Fruit fly (Drosophila melanogaster) whole organism, embryonic: ENCODE measurements around the gene Atg6.

Experiments used
- ATbp ChIP-seq: fragments of 200-800 bp; sonication (Bioruptor generic); optimal IDR thresholded peaks from 2 replicates; lab custom pipeline; 2017; ENCODE audit warnings: missing biosample characterization, mild to moderate bottlenecking, missing genetic modification characterization, missing genetic modification reagents
- Asciz ChIP-seq: fragments of 200-800 bp; sonication (Bioruptor generic); optimal IDR thresholded peaks from 2 replicates; lab custom pipeline; 2017; ENCODE audit warnings: missing biosample characterization, mild to moderate bottlenecking, missing genetic modification characterization, missing genetic modification reagents
- Atf3 ChIP-seq: fragments of 200-800 bp; sonication (Bioruptor generic); optimal IDR thresholded peaks from 3 replicates; lab custom pipeline; 2016; ENCODE audit warnings: missing biosample characterization, missing genetic modification characterization
- Bgb ChIP-seq: fragments of 200-800 bp; sonication (Bioruptor generic); IDR thresholded peaks from 2 replicates; pipeline ENCODE4 v1.3.6; 2022; ENCODE audit warnings: missing biosample characterization, missing genetic modification characterization; ENCODE audit not compliant: partially characterized antibody
- CG10431 ChIP-seq: fragments of 200-800 bp; sonication (Bioruptor generic); optimal IDR thresholded peaks from 3 replicates; lab custom pipeline; 2018; ENCODE audit warnings: missing biosample characterization, mild to moderate bottlenecking, missing genetic modification characterization
- CG10543 ChIP-seq: fragments of 200-800 bp; sonication (Bioruptor generic); optimal IDR thresholded peaks from 3 replicates; lab custom pipeline; 2017; ENCODE audit warnings: missing biosample characterization, mild to moderate bottlenecking, missing genetic modification characterization, moderate library complexity
- CG11085 ChIP-seq: fragments of 200-800 bp; sonication (Bioruptor generic); IDR thresholded peaks from 2 replicates; pipeline ENCODE4 v1.3.6; 2022; ENCODE audit warnings: missing biosample characterization, missing genetic modification characterization
- CG11247 ChIP-seq: fragments of 200-800 bp; sonication (Bioruptor generic); IDR thresholded peaks from 2 replicates; pipeline ENCODE4 v1.3.6; 2022; ENCODE audit warnings: missing biosample characterization, missing genetic modification characterization
- CG12104 ChIP-seq: fragments of 200-800 bp; sonication (Bioruptor generic); optimal IDR thresholded peaks from 3 replicates; lab custom pipeline; 2016; ENCODE audit warnings: missing biosample characterization, missing genetic modification characterization
- CG12769 ChIP-seq: fragments of 200-800 bp; sonication (Bioruptor generic); optimal IDR thresholded peaks from 2 replicates; lab custom pipeline; 2019; ENCODE audit warnings: missing biosample characterization, mild to moderate bottlenecking, missing genetic modification characterization, moderate library complexity
- CG14667 ChIP-seq: fragments of 200-800 bp; sonication (Bioruptor generic); IDR thresholded peaks from 2 replicates; pipeline ENCODE4 v1.3.6; 2022; ENCODE audit warnings: missing biosample characterization, missing genetic modification characterization
- CG1647 ChIP-seq: fragments of 200-800 bp; sonication (Bioruptor generic); optimal IDR thresholded peaks from 3 replicates; lab custom pipeline; 2016; ENCODE audit warnings: missing biosample characterization, missing genetic modification characterization
- CG2199 ChIP-seq: fragments of 200-800 bp; sonication (Bioruptor generic); IDR thresholded peaks from 3 replicates; pipeline ENCODE4 v1.3.6; 2022; ENCODE audit warnings: missing biosample characterization, missing genetic modification characterization
- CG30431 ChIP-seq: fragments of 200-800 bp; sonication (Bioruptor generic); optimal IDR thresholded peaks from 2 replicates; lab custom pipeline; 2017; ENCODE audit warnings: missing biosample characterization, missing genetic modification characterization
- CG31224 ChIP-seq: fragments of 200-800 bp; sonication (Bioruptor generic); IDR thresholded peaks from 2 replicates; pipeline ENCODE4 v1.3.6; 2022; ENCODE audit warnings: missing biosample characterization, missing genetic modification characterization
- CG32532 ChIP-seq: fragments of 200-800 bp; sonication (Bioruptor generic); IDR thresholded peaks from 2 replicates; pipeline ENCODE4 v1.3.6; 2022; ENCODE audit warnings: missing biosample characterization, missing genetic modification characterization
- CG33557 ChIP-seq: fragments of 200-800 bp; sonication (Bioruptor generic); optimal IDR thresholded peaks from 2 replicates; lab custom pipeline; 2019; ENCODE audit warnings: missing biosample characterization, mild to moderate bottlenecking, missing genetic modification characterization, moderate library complexity
- CG4730 ChIP-seq: fragments of 200-800 bp; sonication (Bioruptor generic); IDR thresholded peaks from 2 replicates; pipeline ENCODE4 v1.3.6; 2022; ENCODE audit warnings: missing biosample characterization, missing genetic modification characterization
- CG6689 ChIP-seq: fragments of 200-800 bp; sonication (Bioruptor generic); IDR thresholded peaks from 2 replicates; pipeline ENCODE4 v1.3.6; 2022; ENCODE audit warnings: missing biosample characterization, missing genetic modification characterization
- CG6813 ChIP-seq: fragments of 200-800 bp; sonication (Bioruptor generic); optimal IDR thresholded peaks from 2 replicates; lab custom pipeline; 2017; ENCODE audit warnings: missing biosample characterization, missing genetic modification characterization, mild to moderate bottlenecking, moderate library complexity, missing genetic modification reagents
- CG7745 ChIP-seq: fragments of 200-800 bp; sonication (Bioruptor generic); optimal IDR thresholded peaks from 2 replicates; lab custom pipeline; 2018; ENCODE audit warnings: missing biosample characterization, mild to moderate bottlenecking, missing genetic modification characterization, moderate library complexity
- Dref ChIP-seq: fragments of 200-800 bp; sonication (Bioruptor generic); IDR thresholded peaks from 2 replicates; pipeline ENCODE4 v1.3.6; 2022; ENCODE audit warnings: missing biosample characterization, missing genetic modification characterization
- ERR ChIP-seq: fragments of 200-800 bp; sonication (Bioruptor generic); optimal IDR thresholded peaks from 2 replicates; lab custom pipeline; 2016; ENCODE audit warnings: missing biosample characterization, missing genetic modification characterization
- HLHmδ ChIP-seq: fragments of 200-800 bp; sonication (Bioruptor generic); optimal IDR thresholded peaks from 2 replicates; lab custom pipeline; 2018; ENCODE audit warnings: missing biosample characterization, mild to moderate bottlenecking, missing genetic modification characterization, moderate library complexity
- Hey ChIP-seq: fragments of 200-800 bp; sonication (Bioruptor generic); optimal IDR thresholded peaks from 3 replicates; lab custom pipeline; 2018; ENCODE audit warnings: missing biosample characterization, mild to moderate bottlenecking, missing genetic modification characterization
- Taf1 ChIP-seq: fragments of 200-800 bp; sonication (Bioruptor generic); IDR thresholded peaks from 2 replicates; pipeline ENCODE4 v1.3.6; 2022; ENCODE audit warnings: missing biosample characterization, missing genetic modification characterization
- Trl ChIP-seq, 3 experiments: fragments of >200 bp in 2 of 3; fragments of 200-800 bp in 1 of 3; sonication (Bioruptor generic) in 1 of 3; optimal IDR thresholded peaks; 2 replicates in 1 of 3; 3 replicates in 2 of 3; lab custom pipeline; 2016 to 2017; ENCODE audit warnings: missing biosample characterization in 1 of 3, missing genetic modification characterization in 1 of 3
- Usf ChIP-seq: fragments of 200-800 bp; sonication (Bioruptor generic); optimal IDR thresholded peaks from 2 replicates; lab custom pipeline; 2017; ENCODE audit warnings: missing genotype, missing biosample characterization, missing genetic modification characterization
- chinmo ChIP-seq: fragments of 200-800 bp; sonication (Bioruptor generic); IDR thresholded peaks from 4 replicates; pipeline ENCODE4 v1.3.6; 2022; ENCODE audit warnings: missing biosample characterization, missing genetic modification characterization; ENCODE audit not compliant: partially characterized antibody
- croc ChIP-seq: fragments of 200-800 bp; sonication (Bioruptor generic); conservative IDR thresholded peaks from 3 replicates; pipeline ENCODE4 v1.3.6; 2022; ENCODE audit warnings: missing biosample characterization, missing genetic modification characterization
- crol ChIP-seq: fragments of 200-800 bp; sonication (Bioruptor generic); IDR thresholded peaks from 2 replicates; pipeline ENCODE4 v1.3.6; 2022; ENCODE audit warnings: missing biosample characterization, missing genetic modification characterization
- dan ChIP-seq: fragments of 200-800 bp; sonication (Bioruptor generic); IDR thresholded peaks from 2 replicates; pipeline ENCODE4 v1.3.6; 2022; ENCODE audit warnings: missing biosample characterization, missing genetic modification characterization
- dati ChIP-seq: fragments of 200-800 bp; sonication (Bioruptor generic); IDR thresholded peaks from 2 replicates; pipeline ENCODE4 v1.3.6; 2022; ENCODE audit warnings: missing biosample characterization, missing genetic modification characterization
- disco-r ChIP-seq: fragments of 200-800 bp; sonication (Bioruptor generic); optimal IDR thresholded peaks from 2 replicates; lab custom pipeline; 2016; ENCODE audit warnings: missing biosample characterization, missing genetic modification characterization
- fd102C ChIP-seq: fragments of 200-800 bp; sonication (Bioruptor generic); optimal IDR thresholded peaks from 2 replicates; lab custom pipeline; 2018; ENCODE audit warnings: missing biosample characterization, mild to moderate bottlenecking, missing genetic modification characterization, moderate library complexity
- gce ChIP-seq: fragments of 200-800 bp; sonication (Bioruptor generic); IDR thresholded peaks from 3 replicates; pipeline ENCODE4 v1.3.6; 2022; ENCODE audit warnings: missing biosample characterization, missing genetic modification characterization
- gsb-n ChIP-seq: fragments of 200-800 bp; sonication (Bioruptor generic); optimal IDR thresholded peaks from 3 replicates; lab custom pipeline; 2018; ENCODE audit warnings: missing biosample characterization, mild to moderate bottlenecking, missing genetic modification characterization
- her ChIP-seq: fragments of 200-800 bp; sonication (Bioruptor generic); optimal IDR thresholded peaks from 2 replicates; lab custom pipeline; 2016; ENCODE audit warnings: missing biosample characterization, missing genetic modification characterization
- kni ChIP-seq: fragments of 200-800 bp; sonication (Bioruptor generic); optimal IDR thresholded peaks from 3 replicates; lab custom pipeline; 2017; ENCODE audit warnings: mild to moderate bottlenecking, missing biosample characterization, missing genetic modification reagents, missing genetic modification characterization
- lbe ChIP-seq: fragments of 200-800 bp; sonication (Bioruptor generic); optimal IDR thresholded peaks from 2 replicates; lab custom pipeline; 2016; ENCODE audit warnings: missing biosample characterization, mild to moderate bottlenecking, missing genetic modification characterization
- mirr ChIP-seq: fragments of 200-800 bp; sonication (Bioruptor generic); optimal IDR thresholded peaks from 3 replicates; lab custom pipeline; 2018; ENCODE audit warnings: missing biosample characterization, mild to moderate bottlenecking, missing genetic modification characterization
- nom ChIP-seq: fragments of 200-800 bp; sonication (Bioruptor generic); optimal IDR thresholded peaks from 2 replicates; lab custom pipeline; 2017; ENCODE audit warnings: missing biosample characterization, missing genetic modification characterization, mild to moderate bottlenecking, moderate library complexity, missing genetic modification reagents
- oc ChIP-seq: fragments of 200-800 bp; sonication (Bioruptor generic); optimal IDR thresholded peaks from 2 replicates; lab custom pipeline; 2018; ENCODE audit warnings: missing biosample characterization, mild to moderate bottlenecking, missing genetic modification characterization, moderate library complexity
- pros ChIP-seq: fragments of 200-800 bp; sonication (Bioruptor generic); optimal IDR thresholded peaks from 3 replicates; lab custom pipeline; 2019; ENCODE audit warnings: missing biosample characterization, mild to moderate bottlenecking, missing genetic modification characterization, moderate library complexity
- pzg ChIP-seq: fragments of 200-800 bp; sonication (Bioruptor generic); optimal IDR thresholded peaks from 3 replicates; lab custom pipeline; 2018; ENCODE audit warnings: missing biosample characterization, mild to moderate bottlenecking, missing genetic modification characterization, moderate library complexity
- ro ChIP-seq: fragments of 200-800 bp; sonication (Bioruptor generic); IDR thresholded peaks from 2 replicates; pipeline ENCODE4 v1.3.6; 2022; ENCODE audit warnings: missing biosample characterization, missing genetic modification characterization
- salm ChIP-seq: fragments of 200-800 bp; sonication (Bioruptor generic); optimal IDR thresholded peaks from 2 replicates; lab custom pipeline; 2018; ENCODE audit warnings: missing biosample characterization, mild to moderate bottlenecking, missing genetic modification characterization
- yki ChIP-seq: fragments of >200 bp; optimal IDR thresholded peaks from 3 replicates; lab custom pipeline; 2018

Gene Atg6

dm6 chr3R:24006449-24007159 is 44.0 kb downstream of the Atg6 start (continued):
- TF ChIP-seq CG11085 (GFP tag; lab: Robert Waterston, UW) (no peak), CG10431 (GFP tag; lab: Kevin White, UChicago) (no peak), Usf (no peak), mirr (GFP tag; lab: Kevin White, UChicago) (peak; percentile 46), CG30431 (GFP tag; lab: Kevin White, UChicago) (no peak), ERR (no peak), ATbp (GFP tag; lab: Kevin White, UChicago) (no peak), pzg (no peak), Trl (optimal IDR thresholded peaks at IDR 0.05; lab: Kevin White, UChicago) (peak; percentile 63 to 79), Trl (GFP tag; optimal IDR thresholded peaks at IDR 0.05; lab: Kevin White, UChicago) (no peak), chinmo (GFP tag; lab: Robert Waterston, UW) (0 out of 4 replicates have a peak, but pooled peaks have one; percentile 34), lbe (GFP tag; lab: Kevin White, UChicago) (no peak), CG12104 (no peak), gsb-n (no peak)

- TF ChIP-seq nom (GFP tag; lab: Kevin White, UChicago) (peak; percentile 87), CG2199 (0 out of 3 replicates have a peak, but pooled peaks have one; percentile 18), CG7745 (tag; lab: Kevin White, UChicago) (no peak)
Observed at dm6 chr3R:24003948-24004347, 46.6 kb downstream of the Atg6 start.

- TF ChIP-seq crol (GFP tag; lab: Robert Waterston, UW) (peak; percentile 71), pros (no peak), Hey (no peak), CG33557 (GFP tag; lab: Kevin White, UChicago) (no peak), CG11247 (GFP tag; lab: Robert Waterston, UW) (no peak), CG12769 (tag; lab: Kevin White, UChicago) (peak; percentile 41), croc (GFP tag; lab: Robert Waterston, UW) (no peak), Asciz (no peak), ro (GFP tag; lab: Robert Waterston, UW) (no peak), CG31224 (GFP tag; lab: Robert Waterston, UW) (no peak), yki (lab: Kevin White, UChicago) (no peak), oc (no peak), dan (no peak), CG32532 (no peak), Bgb (GFP tag; lab: Robert Waterston, UW) (no peak), salm (tag; lab: Kevin White, UChicago) (no peak), her (no peak), CG14667 (GFP tag; lab: Robert Waterston, UW) (no peak), Taf1 (no peak), HLHmδ (GFP tag; lab: Kevin White, UChicago) (no peak), CG1647 (GFP tag; lab: Kevin White, UChicago) (no peak), CG10543 (GFP tag; lab: Kevin White, UChicago) (peak; percentile 16), kni (GFP tag; lab: Kevin White, UChicago) (peak; percentile 47), gce (GFP tag; lab: Robert Waterston, UW) (no peak), CG6689 (GFP tag; lab: Robert Waterston, UW) (no peak), Atf3 (GFP tag; lab: Kevin White, UChicago) (no peak), disco-r (GFP tag; lab: Kevin White, UChicago) (no peak), CG4730 (no peak), dati (GFP tag; lab: Robert Waterston, UW) (no peak), Dref (GFP tag; lab: Robert Waterston, UW) (no peak), CG6813 (GFP tag; lab: Kevin White, UChicago) (no peak), fd102C (GFP tag; lab: Kevin White, UChicago) (no peak)
Observed at dm6 chr3R:24001150-24001549, 49.4 kb downstream of the Atg6 start.
